Worm (Caenorhabditis elegans) whole organism, young adult: ENCODE results near the gene lbp-7.

Experiments
- F23B12.7 ChIP-seq: sonication (generic microtip); optimal IDR thresholded peaks from 2 replicates; lab custom pipeline; 2017; ENCODE audit warnings: missing genetic modification characterization, mild to moderate bottlenecking, missing compliant biosample characterization, antibody characterized with exemption, moderate library complexity; ENCODE audit not compliant: insufficient read depth
- ama-1 ChIP-seq, 3 experiments: fragments of 150-350 bp in 1 of 3; sonication (generic microtip) in 2 of 3; optimal IDR thresholded peaks; 2 replicates each; lab custom pipeline; 2014 to 2018; ENCODE audit warnings: missing biosample characterization in 2 of 3, missing genetic modification characterization in 2 of 3, missing genetic modification reagents in 2 of 3
- cebp-1 ChIP-seq, 2 experiments: fragments of 200-800 bp in 1 of 2; sonication (Bioruptor generic) in 1 of 2; sonication (generic microtip) in 1 of 2; IDR thresholded peaks in 1 of 2; optimal IDR thresholded peaks in 1 of 2; 2 replicates each; pipeline versions ENCODE4 v1.3.6 to Lab custom; 2017 to 2022; ENCODE audit warnings: missing compliant biosample characterization in 2 of 2, missing genetic modification characterization in 2 of 2, mild to moderate bottlenecking in 1 of 2, missing genetic modification reagents in 1 of 2, moderate library complexity in 1 of 2
- dox-1 ChIP-seq: fragments of 200-800 bp; sonication (Bioruptor generic); IDR thresholded peaks from 2 replicates; pipeline ENCODE4 v1.3.6; 2022; ENCODE audit warnings: missing genetic modification reagents, missing genetic modification characterization, missing compliant biosample characterization
- dpl-1 ChIP-seq: fragments of 150-350 bp; optimal IDR thresholded peaks from 2 replicates; lab custom pipeline; 2014; ENCODE audit warnings: missing biosample characterization, missing genetic modification reagents, missing genetic modification characterization
- snpc-4 ChIP-seq, 5 experiments: fragments of 150-350 bp in 1 of 5; sonication (generic microtip) in 4 of 5; optimal IDR thresholded peaks; 2 replicates each; lab custom pipeline; 2014 to 2018; ENCODE audit warnings: missing genetic modification characterization in 5 of 5, missing biosample characterization in 3 of 5, antibody characterized with exemption in 2 of 5, mild to moderate bottlenecking in 2 of 5, missing compliant biosample characterization in 2 of 5, missing genotype in 2 of 5, moderate library complexity in 2 of 5, missing genetic modification reagents in 1 of 5
- unc-130 ChIP-seq: sonication (generic microtip); optimal IDR thresholded peaks from 2 replicates; lab custom pipeline; 2016; ENCODE audit warnings: missing genetic modification reagents, missing genetic modification characterization, missing compliant biosample characterization
- unc-62 ChIP-seq: fragments of 150-350 bp; optimal IDR thresholded peaks from 2 replicates; lab custom pipeline; 2014; ENCODE audit warnings: missing biosample characterization, missing genetic modification reagents, missing genetic modification characterization
- ztf-28 ChIP-seq: fragments of 200-800 bp; sonication (Bioruptor generic); IDR thresholded peaks from 2 replicates; pipeline ENCODE4 v1.3.6; 2022; ENCODE audit warnings: missing genetic modification reagents, missing genetic modification characterization, missing compliant biosample characterization

DNA sequence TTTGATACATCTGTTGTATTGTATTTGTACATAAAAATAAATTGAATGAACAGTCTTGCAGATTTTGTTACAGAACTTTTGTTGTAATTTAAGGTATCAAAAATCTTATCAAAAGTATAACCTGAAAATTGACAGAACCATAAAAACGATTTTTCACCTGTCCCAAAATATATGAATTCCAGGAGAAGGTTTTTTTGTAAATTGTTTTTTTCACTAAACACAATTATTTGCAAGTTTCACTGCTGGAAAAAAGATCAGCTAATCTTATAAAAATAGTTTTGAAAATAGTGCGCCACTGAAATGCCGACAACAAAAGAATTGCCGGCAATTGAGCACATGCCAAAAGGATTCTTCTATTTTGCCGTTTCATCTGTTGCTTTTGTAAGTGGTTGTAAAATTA is 36.2 kb upstream of the lbp-7 start, which contains the start of gene srx-130:
- TF ChIP-seq dpl-1 (GFP tag; lab: Kevin White, UChicago) (no peak), ama-1 (optimal IDR thresholded peaks at IDR 0.05; lab: Kevin White, UChicago) (no peak), ama-1 (GFP tag; optimal IDR thresholded peaks at IDR 0.05; lab: Kevin White, UChicago) (no peak), ztf-28 (GFP tag; lab: Robert Waterston, UW) (no peak), unc-62 (GFP tag; lab: Kevin White, UChicago) (no peak), cebp-1 (GFP tag; IDR thresholded peaks at IDR 0.05; lab: Robert Waterston, UW) (no peak), cebp-1 (tag; optimal IDR thresholded peaks at IDR 0.05; lab: Kevin White, UChicago) (no peak), snpc-4 (GFP tag; optimal IDR thresholded peaks at IDR 0.05; lab: Kevin White, UChicago) (no peak), snpc-4 (tag; optimal IDR thresholded peaks at IDR 0.05; lab: Kevin White, UChicago) (no peak), unc-130 (GFP tag; lab: Kevin White, UChicago) (no peak), F23B12.7 (tag; lab: Kevin White, UChicago) (no peak), dox-1 (no peak)
